Fruit fly (Drosophila melanogaster): ENCODE results near the gene Sec71.

The Sec71 gene

DNA sequence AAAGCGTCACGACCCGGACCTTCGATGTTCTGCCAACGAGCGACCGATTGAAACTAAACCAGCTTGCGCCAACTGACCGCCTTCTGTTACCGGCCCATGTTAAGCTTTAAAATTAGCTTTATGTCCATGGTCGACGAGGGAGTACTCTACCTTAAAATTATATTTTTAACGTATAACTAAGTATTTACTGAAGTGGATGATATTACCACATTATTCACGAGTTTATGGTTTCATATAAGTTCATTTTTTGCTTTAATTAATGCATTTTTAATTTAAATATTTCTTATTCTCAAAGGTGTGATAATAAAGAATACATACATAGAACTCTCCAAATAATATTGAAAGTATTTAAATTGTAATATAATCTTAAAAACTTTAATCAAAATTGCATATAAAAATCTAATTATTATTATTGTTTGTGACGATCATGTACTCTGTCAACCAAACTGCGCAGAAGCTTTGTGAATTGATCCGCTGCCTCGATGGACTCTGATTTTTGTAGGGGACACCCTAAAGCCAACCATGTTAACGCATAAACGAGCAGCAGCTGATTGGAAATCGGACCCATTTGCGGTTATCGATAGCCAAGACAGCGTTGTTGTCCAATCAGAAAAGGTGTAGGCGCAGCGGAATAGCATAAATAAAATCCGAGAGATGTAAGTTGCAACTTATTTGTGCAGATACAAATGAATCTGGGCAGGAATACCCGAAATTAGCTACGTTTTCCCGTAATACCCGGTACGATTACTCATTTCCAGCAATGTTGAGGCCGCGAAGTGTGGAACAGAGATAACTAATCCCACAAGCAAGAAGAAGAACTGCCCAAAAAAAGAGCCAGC lies 13.0 kb upstream of the Sec71 start, which contains the start of the genes CG9008 and p38b (continued):
- TF ChIP-seq p53 (GFP tag; optimal IDR thresholded peaks at IDR 0.05) (no peak), zfh2 (GFP tag; optimal IDR thresholded peaks at IDR 0.05) (peak; percentile 41), disco-r (GFP tag; optimal IDR thresholded peaks at IDR 0.05) (no peak), lmd (GFP tag; IDR thresholded peaks at IDR 0.05) (peak; percentile 72), Pdp1 (GFP tag; optimal IDR thresholded peaks at IDR 0.05) (peak in 1 of 2 experiments; percentile 48), dpn (GFP tag; optimal IDR thresholded peaks at IDR 0.05) (peak; percentile 30 to 83), CG10959 (GFP tag; IDR thresholded peaks at IDR 0.05) (no peak), Ptx1 (GFP tag; IDR thresholded peaks at IDR 0.05) (peak; percentile 75), bowl (GFP tag; IDR thresholded peaks at IDR 0.05) (no peak), CG1602 (GFP tag; optimal IDR thresholded peaks at IDR 0.05) (peak; percentile 62), CG1529 (GFP tag; optimal IDR thresholded peaks at IDR 0.05) (peak; percentile 61), Dfd (GFP tag; optimal IDR thresholded peaks at IDR 0.05) (no peak), CoRest (tag; optimal IDR thresholded peaks at IDR 0.05) (peak; percentile 95), phol (tag; optimal IDR thresholded peaks at IDR 0.05) (peak; percentile 88), Opbp (GFP tag; IDR thresholded peaks at IDR 0.05; ENCODE audit: partially characterized antibody) (peak; percentile 49; the same call in 1 of the 3 replicates), cato (GFP tag; optimal IDR thresholded peaks at IDR 0.05; ENCODE audit: borderline replicate concordance) (peak; percentile 30), CG11456 (GFP tag; IDR thresholded peaks at IDR 0.05) (peak; percentile 55; the same call in 2 of the 3 replicates), CG31365 (tag; optimal IDR thresholded peaks at IDR 0.05) (no peak), BtbVII (GFP tag; optimal IDR thresholded peaks at IDR 0.05) (peak; percentile 80), Hsf (GFP tag; optimal IDR thresholded peaks at IDR 0.05) (peak; percentile 47), CG6689 (GFP tag; IDR thresholded peaks at IDR 0.05) (peak; percentile 67; the same call in 1 of the 2 replicates), HmgZ (tag; optimal IDR thresholded peaks at IDR 0.05) (peak; percentile 44), Optix (GFP tag; IDR thresholded peaks at IDR 0.05) (no peak), peb (GFP tag; IDR thresholded peaks at IDR 0.05) (no peak), CG18262 (tag; optimal IDR thresholded peaks at IDR 0.05) (peak; percentile 94), kni (GFP tag; optimal IDR thresholded peaks at IDR 0.05) (no peak), CG33213 (GFP tag; optimal IDR thresholded peaks at IDR 0.05) (no peak), CG6765 (GFP tag; optimal IDR thresholded peaks at IDR 0.05) (peak; percentile 75), CG15479 (GFP tag; optimal IDR thresholded peaks at IDR 0.05) (no peak), Mrtf (GFP tag; IDR thresholded peaks at IDR 0.05) (peak; percentile 53; the same call in 1 of the 3 replicates), CG7928 (GFP tag; optimal IDR thresholded peaks at IDR 0.05) (peak; percentile 49), CG4424 (GFP tag; optimal IDR thresholded peaks at IDR 0.05) (peak; percentile 75), Atf-2 (GFP tag; optimal IDR thresholded peaks at IDR 0.05) (no peak), CG10366 (GFP tag; IDR thresholded peaks at IDR 0.05) (peak; percentile 56; the same call in 1 of the 2 replicates), tgo (GFP tag; IDR thresholded peaks at IDR 0.05) (peak; percentile 57; the same call in 2 of the 3 replicates), Poxn (GFP tag; IDR thresholded peaks at IDR 0.05) (no peak), dimm (GFP tag; IDR thresholded peaks at IDR 0.05) (no peak), pb (GFP tag; optimal IDR thresholded peaks at IDR 0.05) (no peak), CG11504 (tag; optimal IDR thresholded peaks at IDR 0.05) (peak; percentile 92), Rx (GFP tag; IDR thresholded peaks at IDR 0.05) (no peak), slp2 (GFP tag; optimal IDR thresholded peaks at IDR 0.05) (no peak), CG16863 (GFP tag; optimal IDR thresholded peaks at IDR 0.05) (peak; percentile 42), pum (GFP tag; optimal IDR thresholded peaks at IDR 0.05) (peak; percentile 24), CG34224 (GFP tag; IDR thresholded peaks at IDR 0.05; ENCODE audit: partially characterized antibody) (peak; percentile 58; the same call in 2 of the 3 replicates), Atf3 (GFP tag; optimal IDR thresholded peaks at IDR 0.05) (no peak), exex (tag; optimal IDR thresholded peaks at IDR 0.05) (peak; percentile 40), fd102C (GFP tag; optimal IDR thresholded peaks at IDR 0.05) (no peak), wdn (GFP tag; IDR thresholded peaks at IDR 0.05) (0 out of 2 replicates have a peak, but pooled peaks have one; percentile 13), tll (GFP tag; optimal IDR thresholded peaks at IDR 0.05) (no peak)

Data from whole organism, embryonic.